Worm (Caenorhabditis elegans): ENCODE data around the gene scl-25.

DNA sequence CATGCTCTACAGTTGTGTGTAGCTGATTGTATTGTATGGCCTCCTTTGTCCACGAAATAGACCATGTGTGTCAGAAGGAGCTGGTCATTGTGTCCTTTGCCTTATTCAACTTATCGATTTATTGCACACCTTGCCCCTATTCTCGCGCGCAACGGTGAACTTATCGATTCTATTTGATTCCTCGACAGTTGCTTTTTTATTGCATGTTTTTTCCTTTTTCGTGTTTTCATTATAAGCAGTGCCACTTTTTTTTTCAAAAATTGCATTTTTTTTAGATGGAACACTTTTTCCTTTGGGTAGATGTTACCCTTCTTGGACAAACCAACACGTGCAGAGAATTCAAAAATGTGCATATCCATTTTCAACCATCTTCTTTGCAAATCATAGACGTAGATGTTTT, 47.8 kb downstream of the scl-25 start, which contains the start of gene K10G4.10:
- TF ChIP-seq nfya-1 (tag; optimal IDR thresholded peaks at IDR 0.05; ENCODE audit: borderline replicate concordance, insufficient read depth) (no peak), ets-4 (GFP tag; optimal IDR thresholded peaks at IDR 0.05) (no peak), sptf-2 (GFP tag; optimal IDR thresholded peaks at IDR 0.05) (no peak), him-1 (tag; optimal IDR thresholded peaks at IDR 0.05) (no peak), Y53G8AR.9 (GFP tag; conservative IDR thresholded peaks at IDR 0.05) (no peak), ztf-6 (GFP tag; IDR thresholded peaks at IDR 0.05) (no peak), let-526 (GFP tag; IDR thresholded peaks at IDR 0.05) (no peak)
